Fruit fly (Drosophila melanogaster) Kc167 (cell line): Measurements from ENCODE around the gene CG5861.

Experiments used
- Myc ChIP-seq: fragments of >200 bp; optimal IDR thresholded peaks from 2 replicates; lab custom pipeline; 2017; ENCODE audit warnings: missing external identifiers
- Sin3A ChIP-seq: fragments of >200 bp; optimal IDR thresholded peaks from 2 replicates; lab custom pipeline; 2018; ENCODE audit warnings: missing external identifiers
- h ChIP-seq: fragments of >200 bp; optimal IDR thresholded peaks from 3 replicates; lab custom pipeline; 2018; ENCODE audit warnings: missing external identifiers
- psq ChIP-seq: fragments of >200 bp; optimal IDR thresholded peaks from 2 replicates; lab custom pipeline; 2017; ENCODE audit warnings: missing external identifiers
- ttk ChIP-seq: sonication (Bioruptor generic); optimal IDR thresholded peaks from 2 replicates; lab custom pipeline; 2017; ENCODE audit warnings: missing external identifiers

- TF ChIP-seq Sin3A = no peak
- peak; percentile 25 for TF ChIP-seq psq (lab: Kevin White, UChicago)
- no peak for TF ChIP-seq ttk (lab: Kevin White, UChicago)
- TF ChIP-seq h = no peak
- TF ChIP-seq Myc = no peak
Measured at dm6 chr2L:16350160-16350633, 43.1 kb upstream of the CG5861 start.
